Worm (Caenorhabditis elegans): ENCODE measurements around the gene pals-37.

pals-37 gene

DNA sequence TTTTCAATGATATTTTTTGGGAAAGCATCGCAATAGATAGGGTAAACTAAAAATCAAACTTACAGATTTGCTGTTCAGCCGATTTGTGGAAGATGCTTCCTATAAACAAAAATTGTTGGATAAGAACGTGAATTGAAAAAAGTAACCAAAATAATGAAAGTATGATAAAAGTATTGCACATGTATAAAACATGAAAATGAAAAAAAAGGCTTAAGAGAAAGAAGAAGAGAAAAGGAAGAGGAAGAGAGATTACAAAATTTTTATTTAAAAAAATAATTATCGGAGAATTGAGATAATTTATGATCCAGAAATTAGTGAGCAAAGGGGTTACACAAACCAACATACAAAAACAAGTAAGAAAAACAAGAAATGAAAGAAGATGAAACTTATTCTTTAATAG is at the start of gene pals-37:
TSS of gene pals-37 (minus strand) at position 101 of the 400 bp plus-strand sequence.
- no peak for TF ChIP-seq lin-1 (GFP tag; IDR thresholded peaks at IDR 0.05)
- TF ChIP-seq unc-130 (GFP tag; optimal IDR thresholded peaks at IDR 0.05), result no peak
- no peak for TF ChIP-seq mep-1 (tag; optimal IDR thresholded peaks at IDR 0.05)
- TF ChIP-seq hif-1 (tag; optimal IDR thresholded peaks at IDR 0.05), result no peak
- no peak for TF ChIP-seq ceh-44 (GFP tag; IDR thresholded peaks at IDR 0.05)
- TF ChIP-seq zip-11 (GFP tag; IDR thresholded peaks at IDR 0.05), result no peak
- TF ChIP-seq unc-62 (GFP tag; optimal IDR thresholded peaks at IDR 0.05 in 1 of 2), result no peak
- no peak for TF ChIP-seq unc-62 (tag; optimal IDR thresholded peaks at IDR 0.05)
- TF ChIP-seq lin-29 (GFP tag; IDR thresholded peaks at IDR 0.05), result no peak
- no peak for TF ChIP-seq madf-5 (GFP tag; IDR thresholded peaks at IDR 0.05)
- TF ChIP-seq dpl-1 (GFP tag; optimal IDR thresholded peaks at IDR 0.05), result no peak
- TF ChIP-seq nhr-102 (tag; optimal IDR thresholded peaks at IDR 0.05), result no peak
- TF ChIP-seq mxl-2 (GFP tag; conservative IDR thresholded peaks at IDR 0.05), result no peak
- TF ChIP-seq tra-1 (GFP tag; IDR thresholded peaks at IDR 0.05), result no peak

DNA sequence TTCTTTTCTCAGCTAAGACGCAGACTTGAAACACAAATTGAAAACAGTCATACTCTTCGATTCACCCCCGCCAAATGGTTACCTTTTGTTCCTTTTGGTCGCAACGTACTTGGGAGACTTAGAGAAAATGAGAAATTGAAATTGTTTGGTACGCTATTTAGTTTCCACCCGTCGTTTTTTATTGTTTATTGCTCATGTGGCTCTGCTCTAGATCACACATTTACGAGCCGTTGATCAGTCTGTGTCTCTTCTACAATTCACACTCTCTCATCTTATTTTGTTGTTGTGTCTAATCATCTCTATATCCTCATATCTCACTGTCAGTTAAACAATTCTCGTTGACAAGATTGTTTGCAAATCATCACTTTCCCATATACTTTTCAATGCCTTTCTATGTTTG is 46.7 kb upstream of the pals-37 start:
- peak in 1 of 2 experiments; percentile 74 for TF ChIP-seq daf-16 (GFP tag; optimal IDR thresholded peaks at IDR 0.05)
- no peak for TF ChIP-seq daf-16 (tag; optimal IDR thresholded peaks at IDR 0.05)
- TF ChIP-seq nhr-111 (GFP tag; optimal IDR thresholded peaks at IDR 0.05), result no peak
- no peak for TF ChIP-seq ces-1 (GFP tag; optimal IDR thresholded peaks at IDR 0.05)
- TF ChIP-seq lin-29 (GFP tag; IDR thresholded peaks at IDR 0.05), result no peak
- no peak for TF ChIP-seq nhr-41 (GFP tag; IDR thresholded peaks at IDR 0.05)
- no peak for TF ChIP-seq madf-9 (GFP tag; conservative IDR thresholded peaks at IDR 0.05)
- TF ChIP-seq gei-8 (GFP tag; optimal IDR thresholded peaks at IDR 0.05), result no peak
- no peak for TF ChIP-seq ceh-32 (tag; optimal IDR thresholded peaks at IDR 0.05; ENCODE audit: poor library complexity)
- peak; percentile 48 for TF ChIP-seq nhr-6 (tag; optimal IDR thresholded peaks at IDR 0.05)
- peak; percentile 33 for TF ChIP-seq hlh-30 (tag; optimal IDR thresholded peaks at IDR 0.05; ENCODE audit: insufficient read depth)
- no peak for TF ChIP-seq zfp-2 (tag; optimal IDR thresholded peaks at IDR 0.05)
- TF ChIP-seq daf-8 (GFP tag; IDR thresholded peaks at IDR 0.05), result no peak
- TF ChIP-seq mes-2 (tag; optimal IDR thresholded peaks at IDR 0.05; ENCODE audit: poor library complexity, severe bottlenecking), result no peak
- TF ChIP-seq egl-27 (tag; optimal IDR thresholded peaks at IDR 0.05), result no peak
- no peak for TF ChIP-seq zag-1 (tag; optimal IDR thresholded peaks at IDR 0.05)
- TF ChIP-seq lin-15B (tag; optimal IDR thresholded peaks at IDR 0.05), result no peak
- no peak for TF ChIP-seq aha-1 (tag)
- no peak for TF ChIP-seq duxl-1 (tag; optimal IDR thresholded peaks at IDR 0.05; ENCODE audit: poor library complexity)
- TF ChIP-seq nhr-10 (tag; optimal IDR thresholded peaks at IDR 0.05), result no peak
- TF ChIP-seq daf-12 (tag; optimal IDR thresholded peaks at IDR 0.05), result no peak
- no peak for TF ChIP-seq nhr-48 (tag; optimal IDR thresholded peaks at IDR 0.05)
- TF ChIP-seq lin-13 (GFP tag; optimal IDR thresholded peaks at IDR 0.05), result no peak

DNA sequence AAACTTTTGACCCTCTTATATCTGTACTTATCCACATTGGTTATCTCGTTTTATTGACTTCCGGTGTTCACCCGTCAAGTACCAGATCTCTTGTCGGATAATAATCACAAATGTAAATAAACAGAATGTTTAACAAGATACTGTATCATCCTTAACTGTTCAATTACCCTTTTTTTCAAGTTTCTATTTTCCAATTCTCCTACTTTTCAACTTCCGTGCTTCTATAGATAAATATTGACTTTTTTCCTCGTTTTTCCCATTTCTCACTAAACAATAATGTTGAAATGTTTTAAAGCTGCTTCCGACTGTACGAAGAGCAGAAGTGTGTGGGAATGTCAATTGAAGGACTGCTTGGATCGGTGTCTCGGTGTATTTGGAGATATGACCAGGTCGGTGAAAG is 45.6 kb upstream of the pals-37 start, which contains the start of gene inx-11:
TSS of gene inx-11 (plus strand) at position 301 of the 400 bp plus-strand sequence.
- TF ChIP-seq pha-4 (GFP tag; IDR thresholded peaks at IDR 0.05) (no peak), pha-4 (tag; optimal IDR thresholded peaks at IDR 0.05) (peak; percentile 19), pqm-1 (tag; optimal IDR thresholded peaks at IDR 0.05) (no peak)

DNA sequence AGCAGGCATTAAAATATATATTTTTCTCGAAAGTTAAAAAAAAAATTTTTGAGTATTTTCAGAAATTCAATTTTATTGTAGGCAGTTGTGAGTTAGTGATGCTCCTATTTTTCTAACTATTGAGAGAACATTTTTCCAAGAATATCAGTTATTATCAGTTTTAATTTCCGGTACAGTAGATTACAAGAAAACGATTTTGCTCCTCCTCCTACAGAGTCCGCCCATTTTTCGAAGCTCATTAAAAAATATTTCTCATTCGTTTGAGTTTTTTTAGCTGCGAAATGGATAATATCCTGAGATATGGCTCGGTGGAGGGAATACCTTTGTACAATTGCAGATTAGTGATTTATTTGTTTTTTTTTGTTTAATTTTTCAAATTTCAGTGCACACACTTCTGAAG is 43.3 kb upstream of the pals-37 start, which contains the start of gene srt-39:
TSS of gene srt-39 (plus strand) at position 301 of the 400 bp plus-strand sequence.
- no peak for TF ChIP-seq unc-62 (GFP tag; optimal IDR thresholded peaks at IDR 0.05 in 1 of 2)
- TF ChIP-seq unc-62 (tag; optimal IDR thresholded peaks at IDR 0.05), result no peak
- 0 out of 2 replicates have a peak, but pooled peaks have one; percentile 16 for TF ChIP-seq mdt-29 (GFP tag; IDR thresholded peaks at IDR 0.05)
